Fruit fly (Drosophila melanogaster) whole organism, embryonic: ENCODE data around the gene CG34056.

Experiments
- ATbp ChIP-seq: fragments of 200-800 bp; sonication (Bioruptor generic); optimal IDR thresholded peaks from 2 replicates; lab custom pipeline; 2017; ENCODE audit warnings: missing biosample characterization, mild to moderate bottlenecking, missing genetic modification characterization, missing genetic modification reagents
- Asciz ChIP-seq: fragments of 200-800 bp; sonication (Bioruptor generic); optimal IDR thresholded peaks from 2 replicates; lab custom pipeline; 2017; ENCODE audit warnings: missing biosample characterization, mild to moderate bottlenecking, missing genetic modification characterization, missing genetic modification reagents
- Atf6 ChIP-seq: fragments of 200-800 bp; sonication (Bioruptor generic); IDR thresholded peaks from 2 replicates; pipeline ENCODE4 v1.3.6; 2022; ENCODE audit warnings: missing biosample characterization, missing genetic modification characterization
- Bdp1 ChIP-seq: fragments of 200-800 bp; sonication (Bioruptor generic); optimal IDR thresholded peaks from 3 replicates; lab custom pipeline; 2016; ENCODE audit warnings: missing biosample characterization, missing genetic modification characterization
- CG1024 ChIP-seq: fragments of 200-800 bp; sonication (Bioruptor generic); IDR thresholded peaks from 2 replicates; pipeline ENCODE4 v1.3.6; 2022; ENCODE audit warnings: missing biosample characterization, missing genetic modification characterization
- CG10321 ChIP-seq: fragments of 200-800 bp; sonication (Bioruptor generic); IDR thresholded peaks from 2 replicates; pipeline ENCODE4 v1.3.6; 2022; ENCODE audit warnings: missing biosample characterization, missing genetic modification characterization
- CG1233 ChIP-seq: fragments of 200-800 bp; sonication (Bioruptor generic); optimal IDR thresholded peaks from 4 replicates; lab custom pipeline; 2018; ENCODE audit warnings: missing biosample characterization, mild to moderate bottlenecking, missing genetic modification characterization
- CG12391 ChIP-seq: fragments of 200-800 bp; sonication (Bioruptor generic); optimal IDR thresholded peaks from 3 replicates; lab custom pipeline; 2018; ENCODE audit warnings: missing biosample characterization, mild to moderate bottlenecking, missing genetic modification characterization, moderate library complexity
- CG12744 ChIP-seq: fragments of 200-800 bp; sonication (Bioruptor generic); optimal IDR thresholded peaks from 2 replicates; lab custom pipeline; 2016; ENCODE audit warnings: missing biosample characterization, missing genetic modification characterization
- CG14710 ChIP-seq: fragments of 200-800 bp; sonication (Bioruptor generic); optimal IDR thresholded peaks from 3 replicates; lab custom pipeline; 2019; ENCODE audit warnings: missing biosample characterization, mild to moderate bottlenecking, missing genetic modification characterization, moderate library complexity
- CG15011 ChIP-seq: fragments of 200-800 bp; sonication (Bioruptor generic); optimal IDR thresholded peaks from 3 replicates; lab custom pipeline; 2018; ENCODE audit warnings: missing biosample characterization, mild to moderate bottlenecking, missing genetic modification characterization
- CG18764 ChIP-seq: fragments of 200-800 bp; sonication (Bioruptor generic); optimal IDR thresholded peaks from 3 replicates; lab custom pipeline; 2016; ENCODE audit warnings: missing biosample characterization, missing genetic modification characterization
- CG30431 ChIP-seq: fragments of 200-800 bp; sonication (Bioruptor generic); optimal IDR thresholded peaks from 2 replicates; lab custom pipeline; 2017; ENCODE audit warnings: missing biosample characterization, missing genetic modification characterization
- CG3163 ChIP-seq: fragments of 200-800 bp; sonication (Bioruptor generic); optimal IDR thresholded peaks from 3 replicates; lab custom pipeline; 2016; ENCODE audit warnings: missing biosample characterization, missing genetic modification characterization
- CG4424 ChIP-seq: fragments of 200-800 bp; sonication (Bioruptor generic); optimal IDR thresholded peaks from 3 replicates; lab custom pipeline; 2016; ENCODE audit warnings: missing biosample characterization, missing genetic modification characterization
- CG6683 ChIP-seq: fragments of 200-800 bp; sonication (Bioruptor generic); optimal IDR thresholded peaks from 2 replicates; lab custom pipeline; 2017; ENCODE audit warnings: missing biosample characterization, mild to moderate bottlenecking, missing genetic modification characterization, missing genetic modification reagents
- CG6854 ChIP-seq: fragments of 200-800 bp; sonication (Bioruptor generic); optimal IDR thresholded peaks from 3 replicates; lab custom pipeline; 2017; ENCODE audit warnings: missing biosample characterization, mild to moderate bottlenecking, missing genetic modification characterization
- CG7372 ChIP-seq: fragments of 200-800 bp; sonication (Bioruptor generic); IDR thresholded peaks from 2 replicates; pipeline ENCODE4 v1.3.6; 2022; ENCODE audit warnings: missing biosample characterization, missing genetic modification characterization
- CG7963 ChIP-seq: fragments of 200-800 bp; sonication (Bioruptor generic); IDR thresholded peaks from 3 replicates; pipeline ENCODE4 v1.3.6; 2022; ENCODE audit warnings: missing biosample characterization, missing genetic modification characterization; ENCODE audit not compliant: partially characterized antibody
- Dad ChIP-seq: fragments of 200-800 bp; sonication (Bioruptor generic); optimal IDR thresholded peaks from 3 replicates; lab custom pipeline; 2016; ENCODE audit warnings: missing biosample characterization, missing genetic modification characterization
- Dbx ChIP-seq: fragments of 200-800 bp; sonication (Bioruptor generic); IDR thresholded peaks from 3 replicates; pipeline ENCODE4 v1.3.6; 2022; ENCODE audit warnings: missing biosample characterization, missing genetic modification characterization
- Deaf1 ChIP-seq: fragments of 200-800 bp; optimal IDR thresholded peaks from 3 replicates; lab custom pipeline; 2019; ENCODE audit warnings: missing biosample characterization, mild to moderate bottlenecking, missing genetic modification characterization, moderate library complexity
- Dip3 ChIP-seq: fragments of 200-800 bp; sonication (Bioruptor generic); optimal IDR thresholded peaks from 3 replicates; lab custom pipeline; 2016; ENCODE audit warnings: missing biosample characterization, missing genetic modification characterization
- Hr78 ChIP-seq, 2 experiments: fragments of 200-800 bp in 1 of 2; fragments of >200 bp in 1 of 2; sonication (Bioruptor generic) in 1 of 2; optimal IDR thresholded peaks; 2 replicates each; lab custom pipeline; 2017 to 2019; ENCODE audit warnings: missing biosample characterization in 2 of 2, missing genetic modification characterization in 2 of 2, mild to moderate bottlenecking in 1 of 2, moderate library complexity in 1 of 2
- Lim3 ChIP-seq: fragments of 200-800 bp; sonication (Bioruptor generic); IDR thresholded peaks from 2 replicates; pipeline ENCODE4 v1.3.6; 2022; ENCODE audit warnings: missing biosample characterization, missing genetic modification characterization
- Lpt ChIP-seq: fragments of >200 bp; optimal IDR thresholded peaks from 2 replicates; lab custom pipeline; 2018; ENCODE audit warnings: missing biosample characterization, missing genetic modification characterization
- NK7.1 ChIP-seq: fragments of 200-800 bp; sonication (Bioruptor generic); optimal IDR thresholded peaks from 3 replicates; lab custom pipeline; 2016; ENCODE audit warnings: missing biosample characterization, missing genetic modification characterization
- Neu2 ChIP-seq: fragments of 200-800 bp; sonication (Bioruptor generic); optimal IDR thresholded peaks from 3 replicates; lab custom pipeline; 2016; ENCODE audit warnings: missing biosample characterization, missing genetic modification characterization, borderline replicate concordance
- NfI ChIP-seq: fragments of 200-800 bp; sonication (Bioruptor generic); optimal IDR thresholded peaks from 3 replicates; lab custom pipeline; 2018; ENCODE audit warnings: missing biosample characterization, mild to moderate bottlenecking, missing genetic modification characterization, moderate library complexity
- Sry-δ ChIP-seq: fragments of 200-800 bp; sonication (Bioruptor generic); optimal IDR thresholded peaks from 2 replicates; lab custom pipeline; 2016; ENCODE audit warnings: missing biosample characterization, missing genetic modification characterization
- Taf1 ChIP-seq: fragments of 200-800 bp; sonication (Bioruptor generic); IDR thresholded peaks from 2 replicates; pipeline ENCODE4 v1.3.6; 2022; ENCODE audit warnings: missing biosample characterization, missing genetic modification characterization
- Vsx1 ChIP-seq: fragments of 200-800 bp; sonication (Bioruptor generic); optimal IDR thresholded peaks from 2 replicates; lab custom pipeline; 2017; ENCODE audit warnings: missing biosample characterization, mild to moderate bottlenecking, missing genetic modification characterization, missing genetic modification reagents
- Xrp1 ChIP-seq: fragments of 200-800 bp; sonication (Bioruptor generic); IDR thresholded peaks from 2 replicates; pipeline ENCODE4 v1.3.6; 2022; ENCODE audit warnings: missing biosample characterization, missing genetic modification characterization
- bigmax ChIP-seq: fragments of 200-800 bp; sonication (Bioruptor generic); optimal IDR thresholded peaks from 2 replicates; lab custom pipeline; 2018; ENCODE audit warnings: missing biosample characterization, mild to moderate bottlenecking, missing genetic modification characterization
- bsh ChIP-seq, 2 experiments: fragments of 200-800 bp; sonication (Bioruptor generic); optimal IDR thresholded peaks; 2 replicates each; lab custom pipeline; 2017 to 2018; ENCODE audit warnings: mild to moderate bottlenecking in 2 of 2, missing biosample characterization in 2 of 2, missing genetic modification characterization in 2 of 2, moderate library complexity in 1 of 2
- croc ChIP-seq: fragments of 200-800 bp; sonication (Bioruptor generic); conservative IDR thresholded peaks from 3 replicates; pipeline ENCODE4 v1.3.6; 2022; ENCODE audit warnings: missing biosample characterization, missing genetic modification characterization
- crol ChIP-seq: fragments of 200-800 bp; sonication (Bioruptor generic); IDR thresholded peaks from 2 replicates; pipeline ENCODE4 v1.3.6; 2022; ENCODE audit warnings: missing biosample characterization, missing genetic modification characterization
- cwo ChIP-seq: fragments of 200-800 bp; sonication (Bioruptor generic); optimal IDR thresholded peaks from 3 replicates; lab custom pipeline; 2017; ENCODE audit warnings: missing biosample characterization, missing genetic modification characterization, mild to moderate bottlenecking, moderate library complexity, missing genetic modification reagents
- dan ChIP-seq: fragments of 200-800 bp; sonication (Bioruptor generic); IDR thresholded peaks from 2 replicates; pipeline ENCODE4 v1.3.6; 2022; ENCODE audit warnings: missing biosample characterization, missing genetic modification characterization
- h ChIP-seq: fragments of >200 bp; optimal IDR thresholded peaks from 2 replicates; lab custom pipeline; 2017
- insv ChIP-seq, 2 experiments: fragments of 200-800 bp; sonication (Bioruptor generic); optimal IDR thresholded peaks; 3 replicates each; lab custom pipeline; 2016 to 2018; ENCODE audit warnings: missing biosample characterization in 2 of 2, missing genetic modification characterization in 2 of 2
- lmd ChIP-seq: fragments of 200-800 bp; sonication (Bioruptor generic); IDR thresholded peaks from 2 replicates; pipeline ENCODE4 v1.3.6; 2022; ENCODE audit warnings: missing biosample characterization, missing genetic modification characterization
- mld ChIP-seq: fragments of 200-800 bp; sonication (Bioruptor generic); IDR thresholded peaks from 3 replicates; pipeline ENCODE4 v1.3.6; 2022; ENCODE audit warnings: missing biosample characterization, missing genetic modification characterization; ENCODE audit not compliant: partially characterized antibody
- nau ChIP-seq: fragments of 200-800 bp; sonication (Bioruptor generic); optimal IDR thresholded peaks from 3 replicates; lab custom pipeline; 2017; ENCODE audit warnings: missing biosample characterization, mild to moderate bottlenecking, missing genetic modification characterization, missing genetic modification reagents
- oc ChIP-seq: fragments of 200-800 bp; sonication (Bioruptor generic); optimal IDR thresholded peaks from 2 replicates; lab custom pipeline; 2018; ENCODE audit warnings: missing biosample characterization, mild to moderate bottlenecking, missing genetic modification characterization, moderate library complexity
- schlank ChIP-seq: fragments of 200-800 bp; sonication (Bioruptor generic); optimal IDR thresholded peaks from 2 replicates; lab custom pipeline; 2018; ENCODE audit warnings: missing biosample characterization, mild to moderate bottlenecking, missing genetic modification characterization
- scrt ChIP-seq: fragments of 200-800 bp; sonication (Bioruptor generic); optimal IDR thresholded peaks from 2 replicates; lab custom pipeline; 2018; ENCODE audit warnings: missing biosample characterization, mild to moderate bottlenecking, missing genetic modification characterization, moderate library complexity
- sob ChIP-seq: fragments of 200-800 bp; sonication (Bioruptor generic); IDR thresholded peaks from 2 replicates; pipeline ENCODE4 v1.3.6; 2022; ENCODE audit warnings: missing biosample characterization, missing genetic modification characterization
- stc ChIP-seq: fragments of 200-800 bp; sonication (Bioruptor generic); IDR thresholded peaks from 2 replicates; pipeline ENCODE4 v1.3.6; 2022; ENCODE audit warnings: missing biosample characterization, missing genetic modification characterization
- trem ChIP-seq: fragments of 200-800 bp; optimal IDR thresholded peaks from 3 replicates; lab custom pipeline; 2019; ENCODE audit warnings: missing biosample characterization, mild to moderate bottlenecking, missing genetic modification characterization, moderate library complexity
- zfh2 ChIP-seq: fragments of 200-800 bp; sonication (Bioruptor generic); optimal IDR thresholded peaks from 2 replicates; lab custom pipeline; 2016; ENCODE audit warnings: missing biosample characterization, missing genetic modification characterization

The CG34056 gene

DNA sequence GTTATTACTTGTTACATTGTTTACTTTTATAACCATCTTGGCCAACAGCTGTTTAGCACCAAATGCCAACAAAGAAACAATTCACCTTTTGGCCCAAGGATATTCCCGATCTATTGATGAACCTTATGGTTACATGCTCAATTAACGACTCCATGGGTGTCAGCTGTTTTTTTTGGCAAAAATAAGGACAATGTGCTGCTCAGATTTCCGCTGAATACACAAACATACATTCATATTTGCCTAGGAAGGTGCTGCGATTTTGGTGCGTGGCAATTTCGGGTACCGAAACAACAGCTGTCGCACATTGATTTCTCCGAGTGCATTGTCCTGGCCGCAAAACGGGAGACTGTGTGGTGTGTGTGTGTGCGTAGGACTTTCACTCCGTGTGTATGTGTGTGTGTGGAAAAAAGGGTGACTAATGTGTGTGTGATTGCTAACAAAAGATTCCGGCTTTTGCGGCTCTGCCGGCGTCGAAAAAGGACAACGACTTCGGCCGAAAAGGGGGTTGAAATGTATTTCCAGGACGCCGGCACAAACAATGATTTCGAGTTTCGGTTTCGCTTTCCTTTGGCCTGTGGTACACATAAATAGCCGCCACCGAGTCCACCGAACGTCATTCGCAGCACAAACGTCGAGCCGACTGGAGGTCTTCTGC is 12.9 kb downstream of the CG34056 start, which contains the start of gene nerfin-1 (continued):
- TF ChIP-seq Neu2 (GFP tag; lab: Kevin White, UChicago) = no peak
- TF ChIP-seq NfI (GFP tag; lab: Kevin White, UChicago) = no peak
- TF ChIP-seq Vsx1 (GFP tag; lab: Kevin White, UChicago) = no peak
- TF ChIP-seq CG12391 (tag; lab: Kevin White, UChicago) = peak; percentile 15
- TF ChIP-seq CG7963 (GFP tag; lab: Robert Waterston, UW) = no peak
- TF ChIP-seq ATbp (GFP tag; lab: Kevin White, UChicago) = no peak
- no peak for TF ChIP-seq cwo (GFP tag; lab: Kevin White, UChicago)
- TF ChIP-seq insv (GFP tag; optimal IDR thresholded peaks at IDR 0.05; lab: Kevin White, UChicago) = no peak
- no peak for TF ChIP-seq h (lab: Kevin White, UChicago)
- TF ChIP-seq CG15011 (GFP tag; lab: Kevin White, UChicago) = no peak
- no peak for TF ChIP-seq CG10321 (GFP tag; lab: Robert Waterston, UW)
- TF ChIP-seq mld (GFP tag; lab: Robert Waterston, UW) = no peak
- no peak for TF ChIP-seq bigmax
- TF ChIP-seq Lpt = no peak
- TF ChIP-seq CG1024 = no peak
- no peak for TF ChIP-seq dan (GFP tag; lab: Robert Waterston, UW)
- no peak for TF ChIP-seq Asciz (GFP tag; lab: Kevin White, UChicago)
- no peak for TF ChIP-seq oc (tag; lab: Kevin White, UChicago)
- no peak for TF ChIP-seq schlank
- TF ChIP-seq Deaf1 = peak; percentile 50
- no peak for TF ChIP-seq Dbx (GFP tag; lab: Robert Waterston, UW)
- TF ChIP-seq nau (GFP tag; lab: Kevin White, UChicago) = no peak
- no peak for TF ChIP-seq CG6854 (GFP tag; lab: Kevin White, UChicago)
- no peak for TF ChIP-seq Xrp1
- peak; percentile 15 for TF ChIP-seq CG1233 (GFP tag; lab: Kevin White, UChicago)
- no peak for TF ChIP-seq Hr78 (GFP tag; optimal IDR thresholded peaks at IDR 0.05; lab: Kevin White, UChicago)
- TF ChIP-seq scrt = no peak
- peak; percentile 13 for TF ChIP-seq CG30431 (GFP tag; lab: Kevin White, UChicago)
- TF ChIP-seq CG7372 (GFP tag; lab: Robert Waterston, UW) = no peak
- TF ChIP-seq Dip3 = no peak
- no peak for TF ChIP-seq stc
- no peak for TF ChIP-seq CG18764
- no peak for TF ChIP-seq Sry-δ (GFP tag; lab: Kevin White, UChicago)
- TF ChIP-seq Atf6 (GFP tag; lab: Robert Waterston, UW) = no peak
- peak in 1 of 2 experiments; percentile 17 for TF ChIP-seq bsh (GFP tag; optimal IDR thresholded peaks at IDR 0.05; lab: Kevin White, UChicago)
- TF ChIP-seq crol (GFP tag; lab: Robert Waterston, UW) = no peak
- TF ChIP-seq CG6683 (GFP tag; lab: Kevin White, UChicago) = no peak
- no peak for TF ChIP-seq Bdp1 (GFP tag; lab: Kevin White, UChicago)
- no peak for TF ChIP-seq CG3163 (GFP tag; lab: Kevin White, UChicago)
- peak; percentile 21; the same call in 1 of the 3 replicates for TF ChIP-seq croc (GFP tag; lab: Robert Waterston, UW)
- TF ChIP-seq trem (tag; lab: Kevin White, UChicago) = no peak
- no peak for TF ChIP-seq CG4424 (GFP tag; lab: Kevin White, UChicago)
- TF ChIP-seq Taf1 (GFP tag; lab: Robert Waterston, UW) = no peak
- no peak for TF ChIP-seq zfh2
- no peak for TF ChIP-seq Dad (GFP tag; lab: Kevin White, UChicago)
- no peak for TF ChIP-seq CG12744 (GFP tag; lab: Kevin White, UChicago)
- no peak for TF ChIP-seq Lim3 (GFP tag; lab: Robert Waterston, UW)
- no peak for TF ChIP-seq NK7.1 (GFP tag; lab: Kevin White, UChicago)
- no peak for TF ChIP-seq lmd (GFP tag; lab: Robert Waterston, UW)
- TF ChIP-seq sob = no peak
- TF ChIP-seq CG14710 (tag; lab: Kevin White, UChicago) = peak; percentile 33
